Fruit fly (Drosophila melanogaster) whole organism, embryonic: Measurements from ENCODE around the gene Mbs.

Source experiments
- ATbp ChIP-seq: fragments of 200-800 bp; sonication (Bioruptor generic); optimal IDR thresholded peaks from 2 replicates; lab custom pipeline; 2017; ENCODE audit warnings: missing biosample characterization, mild to moderate bottlenecking, missing genetic modification characterization, missing genetic modification reagents
- Atf-2 ChIP-seq: fragments of 200-800 bp; sonication (Bioruptor generic); optimal IDR thresholded peaks from 2 replicates; lab custom pipeline; 2016; ENCODE audit warnings: missing biosample characterization, missing genetic modification characterization
- Awh ChIP-seq: fragments of 200-800 bp; sonication (Bioruptor generic); IDR thresholded peaks from 2 replicates; pipeline ENCODE4, ENCODE4 v1.3.6; 2022; ENCODE audit warnings: missing biosample characterization, missing genetic modification characterization
- B-H2 ChIP-seq: fragments of 200-800 bp; sonication (Bioruptor generic); optimal IDR thresholded peaks from 2 replicates; lab custom pipeline; 2018; ENCODE audit warnings: missing biosample characterization, mild to moderate bottlenecking, missing genetic modification characterization
- Bdp1 ChIP-seq: fragments of 200-800 bp; sonication (Bioruptor generic); optimal IDR thresholded peaks from 3 replicates; lab custom pipeline; 2016; ENCODE audit warnings: missing biosample characterization, missing genetic modification characterization
- CG11723 ChIP-seq: fragments of 200-800 bp; sonication (Bioruptor generic); optimal IDR thresholded peaks from 2 replicates; lab custom pipeline; 2017; ENCODE audit warnings: missing biosample characterization, mild to moderate bottlenecking, missing genetic modification characterization
- CG12104 ChIP-seq: fragments of 200-800 bp; sonication (Bioruptor generic); optimal IDR thresholded peaks from 3 replicates; lab custom pipeline; 2016; ENCODE audit warnings: missing biosample characterization, missing genetic modification characterization
- CG15514 ChIP-seq: fragments of 200-800 bp; sonication (Bioruptor generic); optimal IDR thresholded peaks from 3 replicates; lab custom pipeline; 2017; ENCODE audit warnings: missing biosample characterization, missing genetic modification characterization, mild to moderate bottlenecking, moderate library complexity, missing genetic modification reagents
- CG1603 ChIP-seq: fragments of 200-800 bp; sonication (Bioruptor generic); optimal IDR thresholded peaks from 2 replicates; lab custom pipeline; 2019; ENCODE audit warnings: missing biosample characterization, mild to moderate bottlenecking, missing genetic modification characterization, moderate library complexity
- CG16863 ChIP-seq: fragments of 200-800 bp; sonication (Bioruptor generic); optimal IDR thresholded peaks from 3 replicates; lab custom pipeline; 2016; ENCODE audit warnings: missing biosample characterization, missing genetic modification characterization
- CG17186 ChIP-seq: fragments of 200-800 bp; sonication (Bioruptor generic); optimal IDR thresholded peaks from 3 replicates; lab custom pipeline; 2017; ENCODE audit warnings: missing biosample characterization, missing genetic modification reagents, missing genetic modification characterization
- CG17612 ChIP-seq: fragments of 200-800 bp; sonication (Bioruptor generic); IDR thresholded peaks from 2 replicates; pipeline ENCODE4 v1.3.6; 2022; ENCODE audit warnings: missing biosample characterization, missing genetic modification characterization
- CG18619 ChIP-seq: fragments of 200-800 bp; sonication (Bioruptor generic); optimal IDR thresholded peaks from 3 replicates; lab custom pipeline; 2017; ENCODE audit warnings: missing biosample characterization, mild to moderate bottlenecking, missing genetic modification characterization
- CG2116 ChIP-seq: fragments of 200-800 bp; sonication (Bioruptor generic); optimal IDR thresholded peaks from 3 replicates; lab custom pipeline; 2018; ENCODE audit warnings: missing biosample characterization, mild to moderate bottlenecking, missing genetic modification characterization
- CG33213 ChIP-seq: fragments of 200-800 bp; sonication (Bioruptor generic); optimal IDR thresholded peaks from 3 replicates; lab custom pipeline; 2016; ENCODE audit warnings: missing biosample characterization, missing genetic modification characterization
- CG34376 ChIP-seq: fragments of 200-800 bp; sonication (Bioruptor generic); optimal IDR thresholded peaks from 2 replicates; lab custom pipeline; 2018; ENCODE audit warnings: missing biosample characterization, mild to moderate bottlenecking, missing genetic modification characterization
- CG3726 ChIP-seq: fragments of 200-800 bp; sonication (Bioruptor generic); IDR thresholded peaks from 3 replicates; pipeline ENCODE4, ENCODE4 v1.3.6; 2022; ENCODE audit warnings: missing biosample characterization, missing genetic modification characterization
- CG3847 ChIP-seq: fragments of 200-800 bp; sonication (Bioruptor generic); IDR thresholded peaks from 2 replicates; pipeline ENCODE4 v1.3.6; 2022; ENCODE audit warnings: missing biosample characterization, missing genetic modification characterization
- CG4282 ChIP-seq: fragments of 200-800 bp; sonication (Bioruptor generic); optimal IDR thresholded peaks from 2 replicates; lab custom pipeline; 2016; ENCODE audit warnings: missing biosample characterization, missing genetic modification characterization
- CG5180 ChIP-seq: fragments of 200-800 bp; sonication (Bioruptor generic); optimal IDR thresholded peaks from 3 replicates; lab custom pipeline; 2017; ENCODE audit warnings: missing biosample characterization, missing genetic modification characterization, mild to moderate bottlenecking, moderate library complexity, missing genetic modification reagents
- CG6254 ChIP-seq: fragments of 200-800 bp; sonication (Bioruptor generic); optimal IDR thresholded peaks from 3 replicates; lab custom pipeline; 2017; ENCODE audit warnings: mild to moderate bottlenecking, missing biosample characterization, missing genetic modification reagents, missing genetic modification characterization
- CG7271 ChIP-seq: fragments of 200-800 bp; sonication (Bioruptor generic); optimal IDR thresholded peaks from 2 replicates; lab custom pipeline; 2018; ENCODE audit warnings: missing biosample characterization, mild to moderate bottlenecking, missing genetic modification characterization, moderate library complexity
- CG7745 ChIP-seq: fragments of 200-800 bp; sonication (Bioruptor generic); optimal IDR thresholded peaks from 2 replicates; lab custom pipeline; 2018; ENCODE audit warnings: missing biosample characterization, mild to moderate bottlenecking, missing genetic modification characterization, moderate library complexity
- CG8281 ChIP-seq: fragments of 200-800 bp; sonication (Bioruptor generic); optimal IDR thresholded peaks from 2 replicates; lab custom pipeline; 2018; ENCODE audit warnings: missing biosample characterization, mild to moderate bottlenecking, missing genetic modification characterization, moderate library complexity
- CG8388 ChIP-seq: fragments of 200-800 bp; sonication (Bioruptor generic); optimal IDR thresholded peaks from 2 replicates; lab custom pipeline; 2019; ENCODE audit warnings: missing biosample characterization, mild to moderate bottlenecking, missing genetic modification characterization, moderate library complexity
- CG9609 ChIP-seq: fragments of 200-800 bp; sonication (Bioruptor generic); optimal IDR thresholded peaks from 3 replicates; lab custom pipeline; 2016; ENCODE audit warnings: missing biosample characterization, missing genetic modification characterization
- D19B ChIP-seq: fragments of 200-800 bp; sonication (Bioruptor generic); optimal IDR thresholded peaks from 2 replicates; lab custom pipeline; 2017; ENCODE audit warnings: missing biosample characterization, mild to moderate bottlenecking, missing genetic modification characterization
- Dll ChIP-seq: fragments of 200-800 bp; sonication (Bioruptor generic); IDR thresholded peaks from 4 replicates; pipeline ENCODE4 v1.3.6; 2022; ENCODE audit warnings: missing biosample characterization, missing genetic modification characterization; ENCODE audit not compliant: partially characterized antibody
- Doc2 ChIP-seq: fragments of 200-800 bp; sonication (Bioruptor generic); IDR thresholded peaks from 2 replicates; pipeline ENCODE4 v1.3.6; 2022; ENCODE audit warnings: missing biosample characterization, missing genetic modification characterization
- Dp ChIP-seq: fragments of 200-800 bp; sonication (Bioruptor generic); optimal IDR thresholded peaks from 2 replicates; lab custom pipeline; 2018; ENCODE audit warnings: missing biosample characterization, mild to moderate bottlenecking, missing genetic modification characterization, moderate library complexity
- E2f1 ChIP-seq: fragments of 200-800 bp; sonication (Bioruptor generic); IDR thresholded peaks from 2 replicates; pipeline ENCODE4 v1.3.6; 2022; ENCODE audit warnings: missing biosample characterization, missing genetic modification characterization
- Gug ChIP-seq: fragments of 200-800 bp; sonication (Bioruptor generic); IDR thresholded peaks from 4 replicates; pipeline ENCODE4 v1.3.6; 2022; ENCODE audit warnings: missing biosample characterization, missing genetic modification characterization
- H2.0 ChIP-seq: fragments of 200-800 bp; sonication (Bioruptor generic); IDR thresholded peaks from 2 replicates; pipeline ENCODE4 v1.3.6; 2022; ENCODE audit warnings: missing biosample characterization, missing genetic modification characterization
- Hsf ChIP-seq: fragments of 200-800 bp; sonication (Bioruptor generic); optimal IDR thresholded peaks from 3 replicates; lab custom pipeline; 2016; ENCODE audit warnings: missing biosample characterization, missing genetic modification characterization
- Max ChIP-seq: fragments of 200-800 bp; sonication (Bioruptor generic); optimal IDR thresholded peaks from 2 replicates; lab custom pipeline; 2016; ENCODE audit warnings: missing biosample characterization, mild to moderate bottlenecking, missing genetic modification characterization
- NC2α ChIP-seq: fragments of 200-800 bp; sonication (Bioruptor generic); optimal IDR thresholded peaks from 2 replicates; lab custom pipeline; 2016; ENCODE audit warnings: missing biosample characterization, missing genetic modification characterization
- NK7.1 ChIP-seq: fragments of 200-800 bp; sonication (Bioruptor generic); optimal IDR thresholded peaks from 3 replicates; lab custom pipeline; 2016; ENCODE audit warnings: missing biosample characterization, missing genetic modification characterization
- Six4 ChIP-seq: fragments of 200-800 bp; sonication (Bioruptor generic); optimal IDR thresholded peaks from 2 replicates; lab custom pipeline; 2016; ENCODE audit warnings: missing biosample characterization, missing genetic modification characterization
- Ssrp ChIP-seq: fragments of 200-800 bp; sonication (Bioruptor generic); optimal IDR thresholded peaks from 2 replicates; lab custom pipeline; 2018; ENCODE audit warnings: missing biosample characterization, mild to moderate bottlenecking, missing genetic modification characterization, moderate library complexity
- ab ChIP-seq: fragments of 200-800 bp; sonication (Bioruptor generic); optimal IDR thresholded peaks from 2 replicates; lab custom pipeline; 2016; ENCODE audit warnings: missing biosample characterization, missing genetic modification characterization
- al ChIP-seq: fragments of 200-800 bp; sonication (Bioruptor generic); IDR thresholded peaks from 2 replicates; pipeline ENCODE4 v1.3.6; 2022; ENCODE audit warnings: missing biosample characterization, missing genetic modification characterization
- ewg ChIP-seq: fragments of 200-800 bp; sonication (Bioruptor generic); optimal IDR thresholded peaks from 3 replicates; lab custom pipeline; 2017; ENCODE audit warnings: mild to moderate bottlenecking, missing biosample characterization, missing genetic modification reagents, missing genetic modification characterization
- hkb ChIP-seq, 2 experiments: fragments of 200-800 bp in 1 of 2; fragments of >200 bp in 1 of 2; sonication (Bioruptor generic) in 1 of 2; IDR thresholded peaks in 1 of 2; optimal IDR thresholded peaks in 1 of 2; 2 replicates each; pipeline versions ENCODE4 v1.3.6 to Lab custom; 2017 to 2022; ENCODE audit warnings: missing biosample characterization in 1 of 2, missing genetic modification characterization in 1 of 2
- insv ChIP-seq, 2 experiments: fragments of 200-800 bp; sonication (Bioruptor generic); optimal IDR thresholded peaks; 3 replicates each; lab custom pipeline; 2016 to 2018; ENCODE audit warnings: missing biosample characterization in 2 of 2, missing genetic modification characterization in 2 of 2
- maf-S ChIP-seq: fragments of 200-800 bp; sonication (Bioruptor generic); optimal IDR thresholded peaks from 2 replicates; lab custom pipeline; 2016; ENCODE audit warnings: missing biosample characterization, missing genetic modification characterization
- pho ChIP-seq: fragments of 200-800 bp; sonication (Bioruptor generic); optimal IDR thresholded peaks from 2 replicates; lab custom pipeline; 2016; ENCODE audit warnings: missing biosample characterization, missing genetic modification characterization
- pnt ChIP-seq: fragments of 200-800 bp; sonication (Bioruptor generic); optimal IDR thresholded peaks from 3 replicates; lab custom pipeline; 2016; ENCODE audit warnings: missing biosample characterization, missing genetic modification characterization
- slp2 ChIP-seq: fragments of 200-800 bp; sonication (Bioruptor generic); optimal IDR thresholded peaks from 2 replicates; lab custom pipeline; 2016; ENCODE audit warnings: missing biosample characterization, missing genetic modification characterization
- sr ChIP-seq: fragments of 200-800 bp; sonication (Bioruptor generic); IDR thresholded peaks from 3 replicates; pipeline ENCODE4 v1.3.6; 2022; ENCODE audit warnings: missing biosample characterization, missing genetic modification characterization
- tup ChIP-seq: fragments of 200-800 bp; sonication (Bioruptor generic); optimal IDR thresholded peaks from 2 replicates; lab custom pipeline; 2016; ENCODE audit warnings: missing biosample characterization, mild to moderate bottlenecking, missing genetic modification characterization, moderate library complexity

Gene Mbs

dm6 chr3L:16045831-16046336, 5.9 kb upstream of the Mbs start (continued):
- TF ChIP-seq ATbp (GFP tag; lab: Kevin White, UChicago) (peak; percentile 89), hkb (optimal IDR thresholded peaks at IDR 0.05; lab: Kevin White, UChicago) (no peak), hkb (GFP tag; IDR thresholded peaks at IDR 0.05; lab: Robert Waterston, UW) (peak; percentile 96), CG8388 (peak; percentile 96), CG8281 (tag; lab: Kevin White, UChicago) (peak; percentile 80), Atf-2 (GFP tag; lab: Kevin White, UChicago) (peak; percentile 76), E2f1 (GFP tag; lab: Robert Waterston, UW) (peak; percentile 94), NK7.1 (GFP tag; lab: Kevin White, UChicago) (peak; percentile 88), slp2 (GFP tag; lab: Kevin White, UChicago) (peak; percentile 88), CG9609 (GFP tag; lab: Kevin White, UChicago) (peak; percentile 83), CG16863 (GFP tag; lab: Kevin White, UChicago) (peak; percentile 89), tup (peak; percentile 64), Ssrp (peak; percentile 92), CG5180 (GFP tag; lab: Kevin White, UChicago) (peak; percentile 80), Dll (GFP tag; lab: Robert Waterston, UW) (no peak), NC2α (GFP tag; lab: Kevin White, UChicago) (peak; percentile 70), pho (peak; percentile 92), sr (GFP tag; lab: Robert Waterston, UW) (peak; percentile 47; the same call in 1 of the 3 replicates), CG17186 (peak; percentile 68), Doc2 (no peak), CG34376 (GFP tag; lab: Kevin White, UChicago) (peak; percentile 69), CG12104 (GFP tag; lab: Kevin White, UChicago) (peak; percentile 88), Max (GFP tag; lab: Kevin White, UChicago) (peak; percentile 87), CG17612 (GFP tag; lab: Robert Waterston, UW) (peak; percentile 36; the same call in 1 of the 2 replicates), Dp (GFP tag; lab: Kevin White, UChicago) (no peak), CG7745 (tag; lab: Kevin White, UChicago) (peak; percentile 71), CG15514 (GFP tag; lab: Kevin White, UChicago) (peak; percentile 81), CG7271 (tag; lab: Kevin White, UChicago) (peak; percentile 94), D19B (GFP tag; lab: Kevin White, UChicago) (peak; percentile 78), Awh (GFP tag; lab: Robert Waterston, UW) (peak; percentile 83), pnt (GFP tag; lab: Kevin White, UChicago) (peak; percentile 78), CG18619 (GFP tag; lab: Kevin White, UChicago) (peak; percentile 88), Gug (peak; percentile 60; the same call in 3 of the 4 replicates), CG11723 (GFP tag; lab: Kevin White, UChicago) (peak; percentile 87), Hsf (GFP tag; lab: Kevin White, UChicago) (peak; percentile 92), CG4282 (GFP tag; lab: Kevin White, UChicago) (peak; percentile 78), B-H2 (peak; percentile 94), ewg (GFP tag; lab: Kevin White, UChicago) (peak; percentile 89), CG1603 (peak; percentile 89), CG3847 (GFP tag; lab: Robert Waterston, UW) (peak; percentile 88), CG2116 (GFP tag; lab: Kevin White, UChicago) (peak; percentile 67), insv (GFP tag; optimal IDR thresholded peaks at IDR 0.05; lab: Kevin White, UChicago) (peak in 1 of 2 experiments; percentile 20), Bdp1 (GFP tag; lab: Kevin White, UChicago) (peak; percentile 84), al (GFP tag; lab: Robert Waterston, UW) (peak; percentile 82), H2.0 (GFP tag; lab: Robert Waterston, UW) (peak; percentile 86), ab (GFP tag; lab: Kevin White, UChicago) (peak; percentile 77), CG33213 (GFP tag; lab: Kevin White, UChicago) (peak; percentile 80), CG6254 (GFP tag; lab: Kevin White, UChicago) (peak; percentile 86), maf-S (GFP tag; lab: Kevin White, UChicago) (peak; percentile 91), Six4 (GFP tag; lab: Kevin White, UChicago) (peak; percentile 89), CG3726 (GFP tag; lab: Robert Waterston, UW) (peak; percentile 77; the same call in 1 of the 3 replicates)
